Worm (Caenorhabditis elegans) whole organism, young adult: Measurements from ENCODE around the gene nsy-1.

Experiments used
- B0035.1 ChIP-seq: sonication (generic microtip); optimal IDR thresholded peaks from 2 replicates; lab custom pipeline; 2016; ENCODE audit warnings: missing genetic modification characterization, mild to moderate bottlenecking, missing compliant biosample characterization, missing genotype, missing genetic modification reagents
- C06A6.2 ChIP-seq: fragments of 200-800 bp; sonication (Bioruptor generic); conservative IDR thresholded peaks from 2 replicates; pipeline ENCODE4 v1.3.6; 2022; ENCODE audit warnings: missing genetic modification characterization, missing compliant biosample characterization
- C17E4.6 ChIP-seq: fragments of 200-800 bp; sonication (Bioruptor generic); IDR thresholded peaks from 2 replicates; pipeline ENCODE4 v1.3.6; 2022; ENCODE audit warnings: missing genetic modification reagents, missing genetic modification characterization, missing compliant biosample characterization
- D2030.7 ChIP-seq: fragments of 200-800 bp; sonication (Bioruptor generic); IDR thresholded peaks from 2 replicates; pipeline ENCODE4 v1.3.6; 2022; ENCODE audit warnings: missing genetic modification reagents, missing genetic modification characterization, missing compliant biosample characterization
- F23B12.7 ChIP-seq: sonication (generic microtip); optimal IDR thresholded peaks from 2 replicates; lab custom pipeline; 2017; ENCODE audit warnings: missing genetic modification characterization, mild to moderate bottlenecking, missing compliant biosample characterization, antibody characterized with exemption, moderate library complexity; ENCODE audit not compliant: insufficient read depth
- F49E8.2 ChIP-seq: sonication (generic microtip); optimal IDR thresholded peaks from 3 replicates; lab custom pipeline; 2017; ENCODE audit warnings: missing genetic modification characterization, mild to moderate bottlenecking, missing compliant biosample characterization, antibody characterized with exemption, moderate library complexity; ENCODE audit not compliant: insufficient read depth
- F55B11.4 ChIP-seq: sonication (generic microtip); optimal IDR thresholded peaks from 2 replicates; lab custom pipeline; 2016; ENCODE audit warnings: missing compliant biosample characterization, missing genetic modification characterization, borderline replicate concordance; ENCODE audit not compliant: insufficient read depth
- K11D2.4 ChIP-seq: fragments of 200-800 bp; sonication (Bioruptor generic); IDR thresholded peaks from 2 replicates; pipeline ENCODE4 v1.3.6; 2022; ENCODE audit warnings: missing genetic modification reagents, missing genetic modification characterization, missing compliant biosample characterization
- K12H6.12 ChIP-seq: fragments of 200-800 bp; sonication (Bioruptor generic); optimal IDR thresholded peaks from 2 replicates; lab custom pipeline; 2018; ENCODE audit warnings: mild to moderate bottlenecking, missing genetic modification characterization, missing compliant biosample characterization
- ZK185.1 ChIP-seq: sonication (generic microtip); optimal IDR thresholded peaks from 2 replicates; lab custom pipeline; 2016; ENCODE audit warnings: mild to moderate bottlenecking, missing genetic modification characterization, missing compliant biosample characterization; ENCODE audit not compliant: poor library complexity, severe bottlenecking
- ama-1 ChIP-seq, 3 experiments: fragments of 150-350 bp in 1 of 3; sonication (generic microtip) in 2 of 3; optimal IDR thresholded peaks; 2 replicates each; lab custom pipeline; 2014 to 2018; ENCODE audit warnings: missing biosample characterization in 2 of 3, missing genetic modification characterization in 2 of 3, missing genetic modification reagents in 2 of 3
- athp-1 ChIP-seq: sonication (generic microtip); optimal IDR thresholded peaks from 2 replicates; lab custom pipeline; 2017; ENCODE audit warnings: mild to moderate bottlenecking, missing genetic modification characterization, missing compliant biosample characterization
- cebp-1 ChIP-seq, 2 experiments: fragments of 200-800 bp in 1 of 2; sonication (Bioruptor generic) in 1 of 2; sonication (generic microtip) in 1 of 2; IDR thresholded peaks in 1 of 2; optimal IDR thresholded peaks in 1 of 2; 2 replicates each; pipeline versions ENCODE4 v1.3.6 to Lab custom; 2017 to 2022; ENCODE audit warnings: missing compliant biosample characterization in 2 of 2, missing genetic modification characterization in 2 of 2, mild to moderate bottlenecking in 1 of 2, missing genetic modification reagents in 1 of 2, moderate library complexity in 1 of 2
- ceh-27 ChIP-seq: fragments of 200-800 bp; sonication (Bioruptor generic); optimal IDR thresholded peaks from 2 replicates; lab custom pipeline; 2018; ENCODE audit warnings: mild to moderate bottlenecking, missing genetic modification characterization, moderate library complexity, missing compliant biosample characterization
- chd-7 ChIP-seq: sonication (generic microtip); optimal IDR thresholded peaks from 2 replicates; lab custom pipeline; 2016; ENCODE audit warnings: mild to moderate bottlenecking, missing genetic modification characterization, moderate library complexity, missing compliant biosample characterization
- dox-1 ChIP-seq: fragments of 200-800 bp; sonication (Bioruptor generic); IDR thresholded peaks from 2 replicates; pipeline ENCODE4 v1.3.6; 2022; ENCODE audit warnings: missing genetic modification reagents, missing genetic modification characterization, missing compliant biosample characterization
- egrh-3 ChIP-seq: fragments of 200-800 bp; sonication (Bioruptor generic); IDR thresholded peaks from 2 replicates; pipeline ENCODE4 v1.3.6; 2022; ENCODE audit warnings: missing genetic modification reagents, missing genetic modification characterization, missing compliant biosample characterization
- gei-17 ChIP-seq: fragments of 200-800 bp; sonication (Bioruptor generic); optimal IDR thresholded peaks from 2 replicates; lab custom pipeline; 2018; ENCODE audit warnings: mild to moderate bottlenecking, missing genetic modification characterization, missing compliant biosample characterization
- him-1 ChIP-seq: sonication (generic microtip); optimal IDR thresholded peaks from 2 replicates; lab custom pipeline; 2016; ENCODE audit warnings: missing genotype, missing genetic modification reagents, missing genetic modification characterization, missing compliant biosample characterization
- hmg-1.2 ChIP-seq: fragments of 200-800 bp; sonication (Bioruptor generic); IDR thresholded peaks from 2 replicates; pipeline ENCODE4 v1.3.6; 2022; ENCODE audit warnings: missing genetic modification reagents, missing genetic modification characterization, missing compliant biosample characterization
- lin-35 ChIP-seq, 3 experiments: fragments of 150-350 bp in 2 of 3; sonication (generic microtip) in 1 of 3; optimal IDR thresholded peaks; 2 replicates each; lab custom pipeline; 2014 to 2018; ENCODE audit warnings: missing biosample characterization in 3 of 3, missing genetic modification characterization in 3 of 3, missing genetic modification reagents in 3 of 3
- lin-40 ChIP-seq: sonication (generic microtip); optimal IDR thresholded peaks from 2 replicates; lab custom pipeline; 2016; ENCODE audit warnings: missing genetic modification characterization, mild to moderate bottlenecking, missing compliant biosample characterization, missing genotype, missing genetic modification reagents
- lin-54 ChIP-seq: fragments of 200-800 bp; sonication (Bioruptor generic); optimal IDR thresholded peaks from 2 replicates; lab custom pipeline; 2018; ENCODE audit warnings: mild to moderate bottlenecking, missing genetic modification characterization, missing compliant biosample characterization
- lsl-1 ChIP-seq: fragments of 200-800 bp; sonication (Bioruptor generic); optimal IDR thresholded peaks from 2 replicates; lab custom pipeline; 2018; ENCODE audit warnings: mild to moderate bottlenecking, missing genetic modification characterization, moderate library complexity, missing compliant biosample characterization
- madf-3 ChIP-seq: fragments of 200-800 bp; sonication (Bioruptor generic); IDR thresholded peaks from 2 replicates; pipeline ENCODE4 v1.3.6; 2022; ENCODE audit warnings: missing genetic modification reagents, missing genetic modification characterization, missing compliant biosample characterization
- madf-8 ChIP-seq: fragments of 200-800 bp; sonication (Bioruptor generic); conservative IDR thresholded peaks from 2 replicates; pipeline ENCODE4 v1.3.6; 2022; ENCODE audit warnings: missing genetic modification reagents, missing genetic modification characterization, missing compliant biosample characterization
- mxl-1 ChIP-seq: sonication (generic microtip); optimal IDR thresholded peaks from 2 replicates; lab custom pipeline; 2016; ENCODE audit warnings: missing genetic modification characterization, missing compliant biosample characterization
- nfya-2 ChIP-seq: fragments of 200-800 bp; sonication (Bioruptor generic); IDR thresholded peaks from 2 replicates; pipeline ENCODE4 v1.3.6; 2022; ENCODE audit warnings: missing genetic modification reagents, missing genetic modification characterization, missing compliant biosample characterization
- nfyb-1 ChIP-seq: fragments of 200-800 bp; sonication (Bioruptor generic); IDR thresholded peaks from 2 replicates; pipeline ENCODE4 v1.3.6; 2022; ENCODE audit warnings: missing genetic modification reagents, missing genetic modification characterization, missing compliant biosample characterization
- nhr-120 ChIP-seq: fragments of 200-800 bp; sonication (Bioruptor generic); IDR thresholded peaks from 2 replicates; pipeline ENCODE4 v1.3.6; 2022; ENCODE audit warnings: missing genetic modification characterization, missing compliant biosample characterization
- rcor-1 ChIP-seq: fragments of 200-800 bp; sonication (Bioruptor generic); IDR thresholded peaks from 2 replicates; pipeline ENCODE4 v1.3.6; 2022; ENCODE audit warnings: missing genetic modification reagents, missing genetic modification characterization, missing compliant biosample characterization
- snpc-1.1 ChIP-seq: sonication (generic microtip); optimal IDR thresholded peaks from 2 replicates; lab custom pipeline; 2017; ENCODE audit warnings: missing genetic modification characterization, mild to moderate bottlenecking, missing compliant biosample characterization, antibody characterized with exemption, moderate library complexity, missing genotype, missing genetic modification reagents; ENCODE audit not compliant: insufficient read depth
- snpc-3.4 ChIP-seq: sonication (generic microtip); optimal IDR thresholded peaks from 2 replicates; lab custom pipeline; 2017; ENCODE audit warnings: missing genetic modification characterization, mild to moderate bottlenecking, missing compliant biosample characterization, antibody characterized with exemption, moderate library complexity, missing genotype, missing genetic modification reagents
- zfh-2 ChIP-seq: fragments of 200-800 bp; sonication (Bioruptor generic); conservative IDR thresholded peaks from 2 replicates; pipeline ENCODE4 v1.3.6; 2022; ENCODE audit warnings: missing genetic modification reagents, missing genetic modification characterization, missing compliant biosample characterization
- ztf-26 ChIP-seq: sonication (generic microtip); optimal IDR thresholded peaks from 2 replicates; lab custom pipeline; 2017; ENCODE audit warnings: missing genetic modification characterization, missing compliant biosample characterization

The nsy-1 gene

DNA sequence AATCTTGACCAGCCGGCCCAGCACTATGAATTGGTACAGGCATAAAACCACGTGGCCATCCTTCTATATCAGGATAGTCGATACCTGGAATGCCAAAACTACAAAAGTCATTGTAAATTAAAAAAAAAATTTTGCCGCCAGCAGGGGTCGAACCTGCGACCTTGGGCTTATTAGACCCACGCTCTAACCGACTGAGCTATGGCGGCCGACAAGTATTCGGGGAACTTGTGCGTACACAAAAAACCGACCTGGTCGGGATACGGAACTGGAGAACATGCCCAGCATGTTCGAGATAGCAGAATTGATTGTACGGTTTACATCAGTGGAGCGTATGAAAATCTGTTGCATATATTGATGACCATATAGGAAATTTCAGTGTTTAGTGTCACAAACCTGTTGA lies 34.8 kb downstream of the nsy-1 start (continued):
- peak; percentile 26 for TF ChIP-seq ZK185.1 (tag; lab: Kevin White, UChicago)
- TF ChIP-seq madf-8 (GFP tag; lab: Robert Waterston, UW), result peak; percentile 41
- TF ChIP-seq F23B12.7 (tag; lab: Kevin White, UChicago), result peak; percentile 35
- no peak for TF ChIP-seq egrh-3 (GFP tag; lab: Robert Waterston, UW)
- TF ChIP-seq chd-7 (tag; lab: Kevin White, UChicago), result peak; percentile 31
- no peak for TF ChIP-seq athp-1 (tag; lab: Kevin White, UChicago)
- TF ChIP-seq D2030.7 (GFP tag; lab: Robert Waterston, UW), result peak; percentile 74
- TF ChIP-seq lin-54 (GFP tag; lab: Kevin White, UChicago), result peak; percentile 64
- TF ChIP-seq mxl-1 (tag; lab: Kevin White, UChicago), result peak; percentile 7
- TF ChIP-seq ceh-27, result peak; percentile 30
- no peak for TF ChIP-seq ama-1 (optimal IDR thresholded peaks at IDR 0.05; lab: Kevin White, UChicago)
- TF ChIP-seq ama-1 (GFP tag; optimal IDR thresholded peaks at IDR 0.05; lab: Kevin White, UChicago), result peak in 1 of 2 experiments; percentile 68
- no peak for TF ChIP-seq cebp-1 (GFP tag; IDR thresholded peaks at IDR 0.05; lab: Robert Waterston, UW)
- TF ChIP-seq cebp-1 (tag; optimal IDR thresholded peaks at IDR 0.05; lab: Kevin White, UChicago), result peak; percentile 53
- TF ChIP-seq nfyb-1 (GFP tag; lab: Robert Waterston, UW), result peak; percentile 88
- TF ChIP-seq him-1 (tag; lab: Kevin White, UChicago), result peak; percentile 91
- no peak for TF ChIP-seq gei-17 (GFP tag; lab: Kevin White, UChicago)
- peak; percentile 63 for TF ChIP-seq C06A6.2 (GFP tag; lab: Robert Waterston, UW)
- TF ChIP-seq nhr-120, result no peak
- no peak for TF ChIP-seq F55B11.4 (tag; lab: Kevin White, UChicago)
- peak; percentile 75 for TF ChIP-seq F49E8.2 (tag; lab: Kevin White, UChicago)
- no peak for TF ChIP-seq nfya-2 (GFP tag; lab: Robert Waterston, UW)
- no peak for TF ChIP-seq zfh-2 (GFP tag; lab: Robert Waterston, UW)
- peak; percentile 63 for TF ChIP-seq ztf-26 (tag; lab: Kevin White, UChicago)
- TF ChIP-seq lsl-1 (GFP tag; lab: Kevin White, UChicago), result peak; percentile 69
- TF ChIP-seq snpc-1.1 (tag; lab: Kevin White, UChicago), result peak; percentile 97
- TF ChIP-seq C17E4.6 (GFP tag; lab: Robert Waterston, UW), result peak; percentile 52
- peak in 1 of 3 experiments; percentile 32 for TF ChIP-seq lin-35 (GFP tag; optimal IDR thresholded peaks at IDR 0.05; lab: Kevin White, UChicago)
- TF ChIP-seq hmg-1.2, result peak; percentile 74
- TF ChIP-seq snpc-3.4 (tag; lab: Kevin White, UChicago), result peak; percentile 98
- peak; percentile 41 for TF ChIP-seq B0035.1
- TF ChIP-seq K11D2.4 (GFP tag; lab: Robert Waterston, UW), result peak; percentile 67

DNA sequence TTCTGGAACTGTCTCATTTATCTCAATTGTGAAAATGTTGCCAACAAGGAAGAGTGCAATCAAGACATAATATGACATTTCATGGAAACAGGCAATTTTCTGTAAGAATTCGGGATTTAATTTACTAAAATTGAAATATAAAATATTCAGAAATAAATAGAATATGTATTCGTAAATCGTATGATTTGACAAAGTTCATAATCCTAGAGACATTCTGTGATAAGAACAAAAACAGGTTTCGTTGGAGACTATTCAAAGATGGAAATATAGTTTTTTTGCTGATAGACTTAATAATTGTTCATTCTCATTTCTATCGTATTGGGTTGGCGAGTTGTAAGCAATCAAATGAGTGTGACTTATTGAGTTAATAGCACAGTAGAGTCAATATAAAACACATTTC lies 35.5 kb downstream of the nsy-1 start, which contains the start of gene C27A2.12:
TSS of gene C27A2.12 (minus strand) at position 101 of the 400 bp plus-strand sequence.
- TF ChIP-seq rcor-1 (no peak), dox-1 (no peak), snpc-1.1 (tag; lab: Kevin White, UChicago) (no peak), madf-3 (no peak), egrh-3 (GFP tag; lab: Robert Waterston, UW) (no peak), nfya-2 (GFP tag; lab: Robert Waterston, UW) (no peak), lin-40 (tag; lab: Kevin White, UChicago) (no peak), K12H6.12 (no peak)
